Worm (Caenorhabditis elegans) whole organism, L2 larva: ENCODE measurements around the gene srx-105.

Experiments used
- F13H6.1 ChIP-seq: sonication (generic microtip); optimal IDR thresholded peaks from 2 replicates; lab custom pipeline; 2016; ENCODE audit warnings: missing genetic modification characterization, missing compliant biosample characterization
- R02D3.7 ChIP-seq: fragments of 150-350 bp; optimal IDR thresholded peaks from 2 replicates; lab custom pipeline; 2014; ENCODE audit warnings: missing biosample characterization, missing genetic modification characterization
- Y55F3AM.14 ChIP-seq: fragments of 200-800 bp; sonication (Bioruptor generic); optimal IDR thresholded peaks from 2 replicates; lab custom pipeline; 2018; ENCODE audit warnings: mild to moderate bottlenecking, missing genetic modification characterization, missing compliant biosample characterization
- ZK546.5 ChIP-seq: sonication (generic microtip); optimal IDR thresholded peaks from 2 replicates; lab custom pipeline; 2017; ENCODE audit warnings: missing biosample characterization, missing genetic modification characterization
- alr-1 ChIP-seq: fragments of 150-350 bp; optimal IDR thresholded peaks from 2 replicates; lab custom pipeline; 2014; ENCODE audit warnings: missing biosample characterization, missing genetic modification characterization
- aly-2 ChIP-seq: fragments of 150-350 bp; optimal IDR thresholded peaks from 2 replicates; lab custom pipeline; 2014; ENCODE audit warnings: missing biosample characterization, missing genetic modification characterization
- ama-1 ChIP-seq: fragments of 150-350 bp; optimal IDR thresholded peaks from 2 replicates; lab custom pipeline; 2018; ENCODE audit warnings: inconsistent platforms
- blmp-1 ChIP-seq: sonication (generic microtip); optimal IDR thresholded peaks from 2 replicates; lab custom pipeline; 2017; ENCODE audit warnings: missing genetic modification characterization, mild to moderate bottlenecking, missing compliant biosample characterization, antibody characterized with exemption, moderate library complexity; ENCODE audit not compliant: insufficient read depth
- ceh-16 ChIP-seq: fragments of 150-350 bp; optimal IDR thresholded peaks from 2 replicates; lab custom pipeline; 2014; ENCODE audit warnings: missing biosample characterization, missing genetic modification characterization
- crh-2 ChIP-seq: sonication (generic microtip); optimal IDR thresholded peaks from 2 replicates; lab custom pipeline; 2017; ENCODE audit warnings: missing biosample characterization, missing genetic modification characterization
- dmd-4 ChIP-seq: sonication (generic microtip); optimal IDR thresholded peaks from 2 replicates; lab custom pipeline; 2017; ENCODE audit warnings: missing biosample characterization, missing genetic modification characterization
- egl-27 ChIP-seq: sonication (generic microtip); optimal IDR thresholded peaks from 3 replicates; lab custom pipeline; 2017; ENCODE audit warnings: missing biosample characterization, missing genetic modification reagents, missing genetic modification characterization
- elt-3 ChIP-seq: sonication (generic microtip); optimal IDR thresholded peaks from 2 replicates; lab custom pipeline; 2017; ENCODE audit warnings: missing biosample characterization, missing genetic modification characterization
- fos-1 ChIP-seq: fragments of 150-350 bp; optimal IDR thresholded peaks from 2 replicates; lab custom pipeline; 2014; ENCODE audit warnings: missing biosample characterization, missing genetic modification characterization
- gmeb-1 ChIP-seq: fragments of 150-350 bp; optimal IDR thresholded peaks from 2 replicates; lab custom pipeline; 2014; ENCODE audit warnings: missing biosample characterization, missing genetic modification characterization
- lin-39 ChIP-seq: fragments of 150-350 bp; optimal IDR thresholded peaks from 2 replicates; lab custom pipeline; 2014; ENCODE audit warnings: missing biosample characterization, missing genetic modification reagents, missing genetic modification characterization
- lsy-2 ChIP-seq, 2 experiments: fragments of 150-350 bp in 1 of 2; sonication (generic microtip) in 1 of 2; optimal IDR thresholded peaks; 2 replicates each; lab custom pipeline; 2014 to 2017; ENCODE audit warnings: missing biosample characterization in 2 of 2, missing genetic modification characterization in 2 of 2
- nhr-12 ChIP-seq: fragments of 150-350 bp; optimal IDR thresholded peaks from 2 replicates; lab custom pipeline; 2014; ENCODE audit warnings: missing biosample characterization, missing genetic modification characterization
- nhr-21 ChIP-seq: fragments of 150-350 bp; optimal IDR thresholded peaks from 2 replicates; lab custom pipeline; 2014; ENCODE audit warnings: missing biosample characterization, missing genetic modification characterization
- nhr-23 ChIP-seq: fragments of 150-350 bp; optimal IDR thresholded peaks from 2 replicates; lab custom pipeline; 2014; ENCODE audit warnings: missing biosample characterization, missing genetic modification reagents, missing genetic modification characterization
- peb-1 ChIP-seq: fragments of 150-350 bp; optimal IDR thresholded peaks from 2 replicates; lab custom pipeline; 2014; ENCODE audit warnings: missing biosample characterization, missing genetic modification characterization
- sem-4 ChIP-seq: fragments of 150-350 bp; optimal IDR thresholded peaks from 2 replicates; lab custom pipeline; 2014; ENCODE audit warnings: missing biosample characterization, missing genetic modification reagents, missing genetic modification characterization
- skn-1 ChIP-seq: sonication (generic microtip); optimal IDR thresholded peaks from 2 replicates; lab custom pipeline; 2017; ENCODE audit warnings: missing biosample characterization, missing genetic modification characterization
- sma-3 ChIP-seq: sonication (generic microtip); optimal IDR thresholded peaks from 2 replicates; lab custom pipeline; 2016; ENCODE audit warnings: missing genetic modification reagents, missing genetic modification characterization, missing compliant biosample characterization
- sma-9 ChIP-seq, 2 experiments: fragments of 150-350 bp in 1 of 2; sonication (generic microtip) in 1 of 2; optimal IDR thresholded peaks; 2 replicates each; lab custom pipeline; 2014 to 2016; ENCODE audit warnings: missing genetic modification characterization in 2 of 2, mild to moderate bottlenecking in 1 of 2, missing biosample characterization in 1 of 2, missing compliant biosample characterization in 1 of 2, missing genetic modification reagents in 1 of 2, moderate library complexity in 1 of 2
- unc-55 ChIP-seq: fragments of 150-350 bp; sonication (generic microtip); optimal IDR thresholded peaks from 3 replicates; lab custom pipeline; 2014; ENCODE audit warnings: missing biosample characterization, missing genetic modification reagents, missing genetic modification characterization
- unc-62 ChIP-seq: fragments of 150-350 bp; optimal IDR thresholded peaks from 2 replicates; lab custom pipeline; 2014; ENCODE audit warnings: missing biosample characterization, missing genetic modification reagents, missing genetic modification characterization
- ztf-1 ChIP-seq: fragments of 200-800 bp; sonication (Bioruptor generic); conservative IDR thresholded peaks from 2 replicates; pipeline ENCODE4 v1.3.6; 2022; ENCODE audit warnings: missing genetic modification characterization, missing compliant biosample characterization
- ztf-11 ChIP-seq: sonication (generic microtip); optimal IDR thresholded peaks from 2 replicates; lab custom pipeline; 2017; ENCODE audit warnings: missing biosample characterization, missing genetic modification characterization
- ztf-4 ChIP-seq: fragments of 150-350 bp; optimal IDR thresholded peaks from 2 replicates; lab custom pipeline; 2014; ENCODE audit warnings: missing biosample characterization, missing genetic modification characterization

srx-105 gene

DNA sequence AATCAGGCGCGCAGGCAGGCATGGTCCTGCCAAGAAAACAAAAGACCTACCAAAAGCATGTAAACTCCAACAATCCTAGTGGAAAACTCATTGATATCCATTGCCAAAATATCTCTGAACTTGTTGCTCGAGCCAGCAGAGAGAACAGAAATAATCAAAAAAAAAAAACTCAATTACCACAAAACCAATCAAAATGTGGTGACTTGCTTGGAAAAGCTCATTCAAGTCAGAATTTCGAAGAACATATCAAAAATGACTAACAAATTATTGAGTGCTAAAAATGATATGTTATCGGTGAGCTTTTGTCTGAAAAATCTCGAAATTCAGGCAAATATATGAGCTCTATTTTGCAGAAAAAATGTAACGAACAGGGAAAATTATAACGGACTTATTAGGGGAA, at the start of gene srx-105:
Gene srx-105 (minus strand): TSS at position 101 of the 400 bp plus-strand sequence.
- TF ChIP-seq ceh-16 (tag; lab: Kevin White, UChicago) (no peak), nhr-23 (no peak), sem-4 (tag; lab: Kevin White, UChicago) (no peak), ztf-11 (tag; lab: Kevin White, UChicago) (no peak), peb-1 (tag; lab: Kevin White, UChicago) (no peak), elt-3 (tag; lab: Kevin White, UChicago) (no peak), ztf-1 (GFP tag; lab: Robert Waterston, UW) (no peak), blmp-1 (tag; lab: Kevin White, UChicago) (no peak), unc-55 (GFP tag; lab: Kevin White, UChicago) (no peak), alr-1 (no peak), ztf-4 (tag; lab: Kevin White, UChicago) (no peak), unc-62 (GFP tag; lab: Kevin White, UChicago) (no peak), dmd-4 (tag; lab: Kevin White, UChicago) (no peak), F13H6.1 (tag; lab: Kevin White, UChicago) (no peak), R02D3.7 (tag; lab: Kevin White, UChicago) (no peak), ZK546.5 (no peak)
- TF ChIP-seq, all 48 proteins: peak for 0

DNA sequence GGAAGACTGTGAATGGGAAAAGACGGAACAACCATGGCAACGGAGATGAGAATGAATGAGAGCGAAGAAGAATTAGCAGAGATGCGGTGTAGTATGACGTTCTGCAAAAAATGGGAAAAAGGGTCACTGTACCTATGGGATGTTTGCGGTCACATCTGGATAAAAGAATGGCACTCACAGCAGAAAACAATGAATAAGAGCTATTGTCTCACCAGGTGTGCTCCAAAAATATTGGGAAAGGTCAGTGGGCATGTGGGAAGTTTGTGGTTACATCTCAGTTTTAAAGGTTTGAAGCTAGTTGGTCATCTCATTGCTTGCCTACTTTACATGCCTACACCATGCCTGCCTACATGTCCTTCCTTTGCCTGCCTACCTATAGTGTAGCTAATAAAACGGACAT, 49.5 kb upstream of the srx-105 start, which contains the start of gene fbxb-91:
Gene fbxb-91 (minus strand): TSS at position 101 of the 400 bp plus-strand sequence.
- no peak for TF ChIP-seq F13H6.1 (tag; lab: Kevin White, UChicago)
- no peak for TF ChIP-seq crh-2 (tag; lab: Kevin White, UChicago)
- no peak for TF ChIP-seq gmeb-1
- no peak for TF ChIP-seq nhr-12 (tag; lab: Kevin White, UChicago)

DNA sequence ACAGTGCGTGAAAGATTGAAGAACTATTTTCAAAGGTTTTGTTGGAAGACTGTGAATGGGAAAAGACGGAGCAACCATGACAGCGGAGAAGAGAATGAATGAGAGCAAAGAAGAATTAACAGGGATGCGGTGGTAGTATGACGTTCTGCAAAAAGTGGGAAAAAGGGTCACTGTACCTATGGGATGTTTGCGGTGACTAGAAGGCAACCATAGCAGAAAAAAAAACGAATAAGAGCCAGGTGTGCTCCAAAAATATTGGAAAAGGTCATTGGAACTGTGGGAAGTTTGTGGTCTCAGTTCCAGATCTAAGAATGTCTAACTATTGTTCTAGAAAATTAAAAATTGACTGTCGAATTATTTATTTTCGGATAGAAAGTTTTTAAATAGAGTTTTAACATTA, 47.5 kb upstream of the srx-105 start, which contains the start of gene fbxb-90:
Gene fbxb-90 (minus strand): TSS at position 101 of the 400 bp plus-strand sequence.
- TF ChIP-seq skn-1 (tag; lab: Kevin White, UChicago) (no peak), ztf-11 (tag; lab: Kevin White, UChicago) (no peak), dmd-4 (tag; lab: Kevin White, UChicago) (no peak), unc-55 (GFP tag; lab: Kevin White, UChicago) (no peak), ztf-1 (GFP tag; lab: Robert Waterston, UW) (no peak), ama-1 (lab: Kevin White, UChicago) (no peak), elt-3 (tag; lab: Kevin White, UChicago) (no peak), aly-2 (tag; lab: Kevin White, UChicago) (no peak), lsy-2 (tag; optimal IDR thresholded peaks at IDR 0.05; lab: Kevin White, UChicago) (no peak), sem-4 (tag; lab: Kevin White, UChicago) (no peak), fos-1 (tag; lab: Kevin White, UChicago) (no peak), sma-3 (GFP tag; lab: Kevin White, UChicago) (no peak)

DNA sequence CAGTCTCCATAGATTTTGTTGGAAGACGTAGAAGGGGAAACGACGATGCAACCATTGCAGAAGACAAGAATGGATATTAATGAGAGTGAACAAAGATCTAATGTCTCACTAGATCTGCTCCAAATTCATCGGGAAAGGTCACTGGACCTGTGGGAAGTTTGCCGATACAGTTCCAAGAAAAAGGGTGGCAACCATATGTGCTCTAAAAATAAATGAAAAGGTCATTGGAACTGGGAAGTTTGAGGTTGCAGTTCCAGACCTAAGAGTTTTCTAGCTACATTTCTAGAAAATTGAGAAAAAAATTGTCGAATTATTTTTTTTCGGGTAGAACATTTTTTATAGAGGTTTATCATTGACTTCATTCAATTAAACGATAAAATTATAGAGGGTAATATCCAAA, 46.2 kb upstream of the srx-105 start, which contains the start of gene fbxb-92:
Gene fbxb-92 (minus strand): TSS at position 101 of the 400 bp plus-strand sequence.
- no peak for TF ChIP-seq nhr-21
- TF ChIP-seq ztf-4 (tag; lab: Kevin White, UChicago), result no peak

DNA sequence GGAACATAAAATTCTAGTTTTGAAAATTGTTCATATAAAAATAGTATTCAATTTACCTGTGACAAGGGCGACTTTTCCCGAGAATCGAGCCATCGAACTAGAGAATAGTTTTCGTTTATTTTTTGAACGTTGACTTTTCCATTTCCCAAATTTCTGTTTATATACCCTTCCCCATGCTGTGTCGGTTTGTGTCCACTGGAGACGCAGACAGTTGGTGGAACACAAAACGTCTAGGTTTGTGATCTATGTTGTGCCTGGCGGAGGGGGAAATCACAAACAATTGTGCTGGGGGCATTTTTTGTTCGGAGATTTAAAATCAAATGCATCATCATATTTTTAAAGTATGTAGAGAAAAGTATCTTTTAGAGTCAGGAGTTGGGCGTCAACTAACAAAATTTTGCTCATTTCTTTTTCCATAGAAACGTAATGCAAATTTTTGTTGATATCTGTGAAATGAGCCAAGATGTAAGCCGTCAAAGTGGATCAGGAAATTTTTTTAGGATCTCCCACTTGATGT, 42.5 kb upstream of the srx-105 start, which contains the start of gene nta-1:
Gene nta-1 (minus strand): TSS at position 131 of the 517 bp plus-strand sequence.
- TF ChIP-seq aly-2 (tag; lab: Kevin White, UChicago), result no peak
- TF ChIP-seq sma-9 (GFP tag; optimal IDR thresholded peaks at IDR 0.05; lab: Kevin White, UChicago), result peak; percentile 62
- TF ChIP-seq sma-9 (tag; optimal IDR thresholded peaks at IDR 0.05; lab: Kevin White, UChicago), result no peak

DNA sequence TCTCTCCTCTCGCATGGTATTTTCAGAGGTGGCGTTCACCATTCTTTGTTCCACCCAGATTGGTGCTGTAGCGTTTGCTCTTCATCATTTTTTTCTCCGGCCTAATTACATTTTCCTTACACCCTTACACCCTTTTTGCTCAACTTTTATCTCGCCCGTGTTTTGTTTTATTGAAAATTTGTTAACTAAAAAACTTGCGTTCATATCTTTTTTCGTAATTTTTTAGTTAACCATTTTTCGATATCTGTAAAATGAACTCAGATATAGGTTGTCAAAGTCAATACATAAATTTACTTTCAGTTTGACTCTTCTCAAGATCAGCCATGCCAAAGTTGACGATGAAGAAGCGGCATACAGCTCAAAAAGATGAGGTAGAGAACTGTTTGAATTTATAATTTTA, 40.4 kb upstream of the srx-105 start, which contains the start of gene F12E12.1:
Gene F12E12.1 (plus strand): TSS at position 301 of the 400 bp plus-strand sequence.
- TF ChIP-seq ama-1 (lab: Kevin White, UChicago) (no peak), Y55F3AM.14 (GFP tag; lab: Kevin White, UChicago) (no peak), ztf-1 (GFP tag; lab: Robert Waterston, UW) (no peak), blmp-1 (tag; lab: Kevin White, UChicago) (no peak), egl-27 (tag; lab: Kevin White, UChicago) (no peak), R02D3.7 (tag; lab: Kevin White, UChicago) (no peak), lin-39 (tag; lab: Kevin White, UChicago) (no peak), aly-2 (tag; lab: Kevin White, UChicago) (no peak)
